Fruit fly (Drosophila melanogaster) whole organism, adult: Measurements from ENCODE around the gene unk.

Experiments
- CG11617 ChIP-seq: fragments of 200-800 bp; sonication (Bioruptor generic); optimal IDR thresholded peaks from 2 replicates; lab custom pipeline; 2017; ENCODE audit warnings: mild to moderate bottlenecking, missing biosample characterization, missing genetic modification reagents, missing genetic modification characterization
- CG12768 ChIP-seq: fragments of 200-800 bp; sonication (Bioruptor generic); optimal IDR thresholded peaks from 2 replicates; lab custom pipeline; 2017; ENCODE audit warnings: missing biosample characterization, missing genetic modification characterization, mild to moderate bottlenecking, moderate library complexity, missing genetic modification reagents
- CG14711 ChIP-seq: fragments of 200-800 bp; sonication (Bioruptor generic); optimal IDR thresholded peaks from 2 replicates; lab custom pipeline; 2018; ENCODE audit warnings: missing biosample characterization, mild to moderate bottlenecking, missing genetic modification characterization, moderate library complexity
- CG1620 ChIP-seq: fragments of 200-800 bp; sonication (Bioruptor generic); optimal IDR thresholded peaks from 2 replicates; lab custom pipeline; 2016; ENCODE audit warnings: missing biosample characterization, missing genetic modification characterization
- CG33017 ChIP-seq: fragments of 200-800 bp; sonication (Bioruptor generic); optimal IDR thresholded peaks from 2 replicates; lab custom pipeline; 2018; ENCODE audit warnings: missing biosample characterization, mild to moderate bottlenecking, missing genetic modification characterization, moderate library complexity
- CG5204 ChIP-seq: fragments of 200-800 bp; sonication (Bioruptor generic); optimal IDR thresholded peaks from 2 replicates; lab custom pipeline; 2016; ENCODE audit warnings: missing biosample characterization, missing genetic modification characterization
- CG7045 ChIP-seq: fragments of 200-800 bp; sonication (Bioruptor generic); optimal IDR thresholded peaks from 2 replicates; lab custom pipeline; 2017; ENCODE audit warnings: missing biosample characterization, mild to moderate bottlenecking, missing genetic modification characterization
- CG7101 ChIP-seq: fragments of 200-800 bp; sonication (Bioruptor generic); optimal IDR thresholded peaks from 2 replicates; lab custom pipeline; 2018; ENCODE audit warnings: missing biosample characterization, mild to moderate bottlenecking, missing genetic modification characterization, moderate library complexity
- Clk ChIP-seq: fragments of 200-800 bp; sonication (Bioruptor generic); optimal IDR thresholded peaks from 2 replicates; lab custom pipeline; 2017; ENCODE audit warnings: missing biosample characterization, missing genetic modification characterization
- Crg-1 ChIP-seq: fragments of 200-800 bp; sonication (Bioruptor generic); optimal IDR thresholded peaks from 2 replicates; lab custom pipeline; 2016; ENCODE audit warnings: missing biosample characterization, missing genetic modification characterization
- Hr96 ChIP-seq: fragments of 200-800 bp; sonication (Bioruptor generic); optimal IDR thresholded peaks from 2 replicates; lab custom pipeline; 2016; ENCODE audit warnings: missing biosample characterization, missing genetic modification characterization
- Mnt ChIP-seq: fragments of 200-800 bp; sonication (Bioruptor generic); optimal IDR thresholded peaks from 2 replicates; lab custom pipeline; 2016; ENCODE audit warnings: missing biosample characterization, mild to moderate bottlenecking, missing genetic modification characterization
- bab1 ChIP-seq: fragments of 200-800 bp; sonication (Bioruptor generic); optimal IDR thresholded peaks from 3 replicates; lab custom pipeline; 2019; ENCODE audit warnings: missing biosample characterization, mild to moderate bottlenecking, missing genetic modification characterization, moderate library complexity
- cic ChIP-seq: fragments of 200-800 bp; sonication (Bioruptor generic); optimal IDR thresholded peaks from 2 replicates; lab custom pipeline; 2017; ENCODE audit warnings: missing biosample characterization, mild to moderate bottlenecking, missing genetic modification characterization, moderate library complexity
- cnc ChIP-seq, 2 experiments: fragments of >200 bp; optimal IDR thresholded peaks; 2 replicates each; lab custom pipeline; 2017
- kay ChIP-seq: fragments of 200-800 bp; sonication (Bioruptor generic); peaks from one replicate; lab custom pipeline; 2016; ENCODE audit warnings: missing biosample characterization, missing genetic modification characterization, borderline replicate concordance
- ovo ChIP-seq: fragments of 200-800 bp; sonication (Bioruptor generic); optimal IDR thresholded peaks from 2 replicates; lab custom pipeline; 2016; ENCODE audit warnings: missing biosample characterization, missing genetic modification characterization
- pad ChIP-seq: fragments of 200-800 bp; sonication (Bioruptor generic); optimal IDR thresholded peaks from 3 replicates; lab custom pipeline; 2017; ENCODE audit warnings: missing biosample characterization, missing genetic modification characterization, mild to moderate bottlenecking, moderate library complexity, missing genetic modification reagents
- tj ChIP-seq: fragments of 200-800 bp; sonication (Bioruptor generic); optimal IDR thresholded peaks from 3 replicates; lab custom pipeline; 2017; ENCODE audit warnings: missing biosample characterization, mild to moderate bottlenecking, missing genetic modification characterization, moderate library complexity
- toe ChIP-seq: fragments of 200-800 bp; sonication (Bioruptor generic); optimal IDR thresholded peaks from 2 replicates; lab custom pipeline; 2016; ENCODE audit warnings: missing biosample characterization, missing genetic modification characterization

The unk gene

DNA sequence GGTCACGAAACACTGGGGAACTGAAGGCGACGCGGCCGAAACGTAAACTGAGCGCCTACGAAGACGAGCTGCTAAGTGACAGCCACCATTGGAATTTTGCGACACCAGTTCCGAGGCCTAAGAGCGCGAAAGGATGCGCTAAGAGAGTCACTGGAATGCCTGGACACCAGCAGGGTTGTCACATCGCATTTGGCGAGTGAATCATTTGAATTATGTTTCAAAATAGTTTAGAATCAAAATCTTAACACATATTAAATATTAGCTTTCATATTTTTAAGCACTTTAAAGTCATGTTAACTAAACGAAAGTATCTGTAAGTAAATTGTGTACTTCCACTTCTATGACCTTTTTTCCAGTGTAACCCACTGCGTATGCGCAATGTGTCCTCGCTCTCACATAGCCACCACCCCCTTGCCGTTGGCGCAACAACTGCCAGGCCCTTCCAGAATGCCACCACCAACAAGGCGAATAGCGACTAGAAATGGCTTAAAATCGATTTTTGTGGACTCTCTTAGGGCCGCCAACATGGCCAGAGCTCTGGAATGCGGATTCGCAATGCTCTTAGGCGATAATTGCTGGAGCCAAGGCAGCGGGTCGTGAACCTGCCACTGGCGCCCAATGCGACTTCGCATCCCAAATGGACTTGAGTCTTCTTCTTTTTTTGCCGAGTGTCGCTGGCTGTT is 44.8 kb downstream of the unk start, which contains the start of gene Cow:
Gene Cow, minus strand, starts transcription at position 51 of the 683 bp plus-strand sequence.
- peak; percentile 17 for TF ChIP-seq tj (GFP tag; lab: Kevin White, UChicago)
- no peak for TF ChIP-seq pad
- TF ChIP-seq toe: peak; percentile 65
- TF ChIP-seq CG7101 (tag; lab: Kevin White, UChicago): peak; percentile 67
- peak; percentile 83 for TF ChIP-seq CG12768 (GFP tag; lab: Kevin White, UChicago)
- TF ChIP-seq CG33017 (tag; lab: Kevin White, UChicago): peak; percentile 82
- no peak for TF ChIP-seq bab1
- no peak for TF ChIP-seq cnc (optimal IDR thresholded peaks at IDR 0.05; lab: Kevin White, UChicago)
- TF ChIP-seq kay (GFP tag; lab: Kevin White, UChicago): no peak
- TF ChIP-seq Crg-1 (GFP tag; lab: Kevin White, UChicago): no peak
- TF ChIP-seq CG14711 (tag; lab: Kevin White, UChicago): peak; percentile 79
- no peak for TF ChIP-seq cic (GFP tag; lab: Kevin White, UChicago)
- peak; percentile 62 for TF ChIP-seq Clk
- TF ChIP-seq Hr96 (GFP tag; lab: Kevin White, UChicago): peak; percentile 53
- peak; percentile 67 for TF ChIP-seq CG5204
- no peak for TF ChIP-seq CG1620 (GFP tag; lab: Kevin White, UChicago)
- TF ChIP-seq Mnt (GFP tag; lab: Kevin White, UChicago): no peak
- no peak for TF ChIP-seq ovo (GFP tag; lab: Kevin White, UChicago)
- peak; percentile 62 for TF ChIP-seq CG11617 (GFP tag; lab: Kevin White, UChicago)
- TF ChIP-seq CG7045 (GFP tag; lab: Kevin White, UChicago): peak; percentile 75

DNA sequence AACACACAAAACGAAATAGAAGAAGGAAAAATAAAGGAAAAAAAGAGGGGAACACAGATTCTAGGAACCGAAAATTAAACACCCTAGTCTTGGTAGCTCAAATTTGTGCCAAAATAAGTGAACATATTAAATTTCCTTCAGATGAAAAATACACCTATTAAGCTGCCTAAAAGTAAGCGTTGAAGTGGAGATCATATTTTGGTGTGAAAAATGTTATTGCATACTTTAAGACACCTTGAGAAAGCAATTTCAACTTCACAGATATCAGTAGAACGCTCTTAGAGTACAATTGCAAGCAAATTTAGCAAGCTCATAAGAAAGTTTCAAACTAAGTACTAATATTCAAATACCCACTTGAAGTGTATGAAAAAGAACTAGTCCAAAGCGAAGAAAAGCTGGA is 46.9 kb downstream of the unk start:
- TF ChIP-seq kay (GFP tag; lab: Kevin White, UChicago) (no peak), bab1 (no peak), CG33017 (tag; lab: Kevin White, UChicago) (no peak), CG7045 (GFP tag; lab: Kevin White, UChicago) (no peak), pad (no peak), Hr96 (GFP tag; lab: Kevin White, UChicago) (no peak), CG12768 (GFP tag; lab: Kevin White, UChicago) (no peak), CG5204 (no peak), Mnt (GFP tag; lab: Kevin White, UChicago) (no peak), toe (no peak), tj (GFP tag; lab: Kevin White, UChicago) (no peak), cic (GFP tag; lab: Kevin White, UChicago) (no peak), CG11617 (GFP tag; lab: Kevin White, UChicago) (no peak), cnc (optimal IDR thresholded peaks at IDR 0.05; lab: Kevin White, UChicago) (no peak), ovo (GFP tag; lab: Kevin White, UChicago) (no peak)
